Fruit fly (Drosophila melanogaster) whole organism, embryonic: ENCODE data around the gene CG14212.

Source experiments
- CG17385 ChIP-seq: fragments of 200-800 bp; sonication (Bioruptor generic); optimal IDR thresholded peaks from 3 replicates; lab custom pipeline; 2018; ENCODE audit warnings: missing biosample characterization, mild to moderate bottlenecking, missing genetic modification characterization
- CG1832 ChIP-seq: fragments of 200-800 bp; sonication (Bioruptor generic); optimal IDR thresholded peaks from 2 replicates; lab custom pipeline; 2017; ENCODE audit warnings: missing biosample characterization, mild to moderate bottlenecking, missing genetic modification characterization, inconsistent platforms
- CG32767 ChIP-seq: fragments of 200-800 bp; sonication (Bioruptor generic); IDR thresholded peaks from 2 replicates; pipeline ENCODE4 v1.3.6; 2022; ENCODE audit warnings: missing biosample characterization, missing genetic modification characterization
- CG9437 ChIP-seq: fragments of 200-800 bp; sonication (Bioruptor generic); optimal IDR thresholded peaks from 2 replicates; lab custom pipeline; 2018; ENCODE audit warnings: missing biosample characterization, mild to moderate bottlenecking, missing genetic modification characterization
- Nf-YA ChIP-seq: fragments of 200-800 bp; sonication (Bioruptor generic); IDR thresholded peaks from 2 replicates; pipeline ENCODE4 v1.3.6; 2022; ENCODE audit warnings: missing biosample characterization, missing genetic modification characterization

DNA sequence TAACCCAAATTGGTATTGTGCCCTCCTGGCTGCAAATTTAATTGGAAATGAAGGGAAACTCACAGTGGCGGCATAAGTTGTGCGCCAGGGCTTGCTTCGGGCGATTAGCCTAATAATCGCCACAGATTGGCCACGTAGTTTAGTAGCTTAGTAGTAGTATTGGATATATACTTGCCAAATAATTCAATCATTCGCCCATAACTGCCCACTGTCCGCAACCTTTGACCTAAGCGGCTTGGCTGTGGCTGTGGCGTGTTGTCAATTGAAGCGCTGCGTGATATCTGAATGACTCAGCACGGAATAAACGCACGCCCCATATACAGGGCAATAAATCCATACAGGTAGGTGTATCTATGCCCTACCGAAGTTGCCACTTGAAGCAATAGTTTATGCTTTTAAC, 18.5 kb upstream of the CG14212 start:
- no peak for TF ChIP-seq CG32767 (GFP tag; lab: Robert Waterston, UW)
- TF ChIP-seq CG9437 = no peak
- no peak for TF ChIP-seq CG17385 (GFP tag; lab: Kevin White, UChicago)
- TF ChIP-seq CG1832 (GFP tag; lab: Kevin White, UChicago) = no peak
- no peak for TF ChIP-seq Nf-YA (GFP tag; lab: Robert Waterston, UW)
